Worm (Caenorhabditis elegans): ENCODE data around the gene Y17G7B.17.

- no peak for TF ChIP-seq W03F9.2 (tag; optimal IDR thresholded peaks at IDR 0.05)
- no peak for TF ChIP-seq dao-5 (tag; optimal IDR thresholded peaks at IDR 0.05)
- TF ChIP-seq him-1 (tag; optimal IDR thresholded peaks at IDR 0.05), result no peak
Observed at ce11 chrII:12054150-12054549, 45.6 kb downstream of the Y17G7B.17 start.
